Fruit fly (Drosophila melanogaster) whole organism, embryonic: ENCODE data around the gene Polr1D.
A peak's percentile ranks its signal among the peaks of the same experiment; 100 is the strongest.

ENCODE experiments used
- Ada2b ChIP-seq: fragments of 200-800 bp; sonication (Bioruptor generic); IDR thresholded peaks from 2 replicates; pipeline ENCODE4 v1.3.6; 2022; ENCODE audit warnings: missing biosample characterization, missing genetic modification characterization
- Bteb2 ChIP-seq: fragments of 200-800 bp; sonication (Bioruptor generic); optimal IDR thresholded peaks from 2 replicates; lab custom pipeline; 2016; ENCODE audit warnings: missing biosample characterization, missing genetic modification characterization
- CG10366 ChIP-seq: fragments of 200-800 bp; sonication (Bioruptor generic); IDR thresholded peaks from 2 replicates; pipeline ENCODE4 v1.3.6; 2022; ENCODE audit warnings: missing biosample characterization, missing genetic modification characterization
- CG10565 ChIP-seq: fragments of 200-800 bp; sonication (Bioruptor generic); optimal IDR thresholded peaks from 3 replicates; lab custom pipeline; 2016; ENCODE audit warnings: missing biosample characterization, mild to moderate bottlenecking, missing genetic modification characterization
- CG12071 ChIP-seq: fragments of 200-800 bp; sonication (Bioruptor generic); optimal IDR thresholded peaks from 3 replicates; lab custom pipeline; 2018; ENCODE audit warnings: missing biosample characterization, mild to moderate bottlenecking, missing genetic modification characterization
- CG13296 ChIP-seq: fragments of 200-800 bp; sonication (Bioruptor generic); optimal IDR thresholded peaks from 3 replicates; lab custom pipeline; 2018; ENCODE audit warnings: missing biosample characterization, mild to moderate bottlenecking, missing genetic modification characterization
- CG13424 ChIP-seq: fragments of 200-800 bp; sonication (Bioruptor generic); optimal IDR thresholded peaks from 2 replicates; lab custom pipeline; 2019; ENCODE audit warnings: missing biosample characterization, mild to moderate bottlenecking, missing genetic modification characterization, moderate library complexity
- CG14965 ChIP-seq: fragments of 200-800 bp; sonication (Bioruptor generic); optimal IDR thresholded peaks from 2 replicates; lab custom pipeline; 2016; ENCODE audit warnings: missing biosample characterization, missing genetic modification characterization, borderline replicate concordance
- CG18476 ChIP-seq: fragments of 200-800 bp; sonication (Bioruptor generic); optimal IDR thresholded peaks from 2 replicates; lab custom pipeline; 2016; ENCODE audit warnings: missing biosample characterization, mild to moderate bottlenecking, missing genetic modification characterization
- CG2129 ChIP-seq: fragments of 200-800 bp; sonication (Bioruptor generic); IDR thresholded peaks from 2 replicates; pipeline ENCODE4 v1.3.6; 2022; ENCODE audit warnings: missing biosample characterization, missing genetic modification characterization; ENCODE audit not compliant: partially characterized antibody
- CG32767 ChIP-seq: fragments of 200-800 bp; sonication (Bioruptor generic); IDR thresholded peaks from 2 replicates; pipeline ENCODE4 v1.3.6; 2022; ENCODE audit warnings: missing biosample characterization, missing genetic modification characterization
- CG33213 ChIP-seq: fragments of 200-800 bp; sonication (Bioruptor generic); optimal IDR thresholded peaks from 3 replicates; lab custom pipeline; 2016; ENCODE audit warnings: missing biosample characterization, missing genetic modification characterization
- CG34376 ChIP-seq: fragments of 200-800 bp; sonication (Bioruptor generic); optimal IDR thresholded peaks from 2 replicates; lab custom pipeline; 2018; ENCODE audit warnings: missing biosample characterization, mild to moderate bottlenecking, missing genetic modification characterization
- CG42726 ChIP-seq: fragments of 200-800 bp; sonication (Bioruptor generic); IDR thresholded peaks from 2 replicates; pipeline ENCODE4 v1.3.6; 2022; ENCODE audit warnings: missing biosample characterization, missing genetic modification characterization; ENCODE audit not compliant: partially characterized antibody
- CG6272 ChIP-seq: fragments of 200-800 bp; sonication (Bioruptor generic); IDR thresholded peaks from 2 replicates; pipeline ENCODE4 v1.3.6; 2022; ENCODE audit warnings: missing biosample characterization, missing genetic modification characterization
- CG6689 ChIP-seq: fragments of 200-800 bp; sonication (Bioruptor generic); IDR thresholded peaks from 2 replicates; pipeline ENCODE4 v1.3.6; 2022; ENCODE audit warnings: missing biosample characterization, missing genetic modification characterization
- CG6765 ChIP-seq: fragments of 200-800 bp; sonication (Bioruptor generic); optimal IDR thresholded peaks from 3 replicates; lab custom pipeline; 2017; ENCODE audit warnings: missing biosample characterization, mild to moderate bottlenecking, missing genetic modification characterization
- CG6791 ChIP-seq: fragments of 200-800 bp; sonication (Bioruptor generic); IDR thresholded peaks from 3 replicates; pipeline ENCODE4 v1.3.6; 2022; ENCODE audit warnings: missing biosample characterization, missing genetic modification characterization; ENCODE audit not compliant: partially characterized antibody
- CG7745 ChIP-seq: fragments of 200-800 bp; sonication (Bioruptor generic); optimal IDR thresholded peaks from 2 replicates; lab custom pipeline; 2018; ENCODE audit warnings: missing biosample characterization, mild to moderate bottlenecking, missing genetic modification characterization, moderate library complexity
- CG9932 ChIP-seq: fragments of 200-800 bp; sonication (Bioruptor generic); IDR thresholded peaks from 2 replicates; pipeline ENCODE4 v1.3.6; 2022; ENCODE audit warnings: missing biosample characterization, missing genetic modification characterization
- CHES-1-like ChIP-seq: fragments of 200-800 bp; sonication (Bioruptor generic); optimal IDR thresholded peaks from 2 replicates; lab custom pipeline; 2016; ENCODE audit warnings: missing biosample characterization, missing genetic modification characterization
- Dad ChIP-seq: fragments of 200-800 bp; sonication (Bioruptor generic); optimal IDR thresholded peaks from 3 replicates; lab custom pipeline; 2016; ENCODE audit warnings: missing biosample characterization, missing genetic modification characterization
- Dll ChIP-seq: fragments of 200-800 bp; sonication (Bioruptor generic); IDR thresholded peaks from 4 replicates; pipeline ENCODE4 v1.3.6; 2022; ENCODE audit warnings: missing biosample characterization, missing genetic modification characterization; ENCODE audit not compliant: partially characterized antibody
- E2f1 ChIP-seq: fragments of 200-800 bp; sonication (Bioruptor generic); IDR thresholded peaks from 2 replicates; pipeline ENCODE4 v1.3.6; 2022; ENCODE audit warnings: missing biosample characterization, missing genetic modification characterization
- HLHmδ ChIP-seq: fragments of 200-800 bp; sonication (Bioruptor generic); optimal IDR thresholded peaks from 2 replicates; lab custom pipeline; 2018; ENCODE audit warnings: missing biosample characterization, mild to moderate bottlenecking, missing genetic modification characterization, moderate library complexity
- Hsf ChIP-seq: fragments of 200-800 bp; sonication (Bioruptor generic); optimal IDR thresholded peaks from 3 replicates; lab custom pipeline; 2016; ENCODE audit warnings: missing biosample characterization, missing genetic modification characterization
- Med ChIP-seq: fragments of 200-800 bp; sonication (Bioruptor generic); peaks from one replicate; lab custom pipeline; 2016; ENCODE audit warnings: missing biosample characterization, missing genetic modification characterization, mild to moderate bottlenecking, inconsistent platforms, moderate library complexity
- Neu2 ChIP-seq: fragments of 200-800 bp; sonication (Bioruptor generic); optimal IDR thresholded peaks from 3 replicates; lab custom pipeline; 2016; ENCODE audit warnings: missing biosample characterization, missing genetic modification characterization, borderline replicate concordance
- Nf-YA ChIP-seq: fragments of 200-800 bp; sonication (Bioruptor generic); IDR thresholded peaks from 2 replicates; pipeline ENCODE4 v1.3.6; 2022; ENCODE audit warnings: missing biosample characterization, missing genetic modification characterization
- Oaz ChIP-seq: fragments of 200-800 bp; sonication (Bioruptor generic); IDR thresholded peaks from 2 replicates; pipeline ENCODE4 v1.3.6; 2022; ENCODE audit warnings: missing biosample characterization, missing genetic modification characterization
- Scr ChIP-seq: fragments of 200-800 bp; sonication (Bioruptor generic); IDR thresholded peaks from 2 replicates; pipeline ENCODE4 v1.3.6; 2022; ENCODE audit warnings: missing biosample characterization, missing genetic modification characterization; ENCODE audit not compliant: partially characterized antibody
- TFAM ChIP-seq: fragments of 200-800 bp; sonication (Bioruptor generic); optimal IDR thresholded peaks from 2 replicates; lab custom pipeline; 2017; ENCODE audit warnings: missing biosample characterization, missing genetic modification characterization, inconsistent platforms
- Taf1 ChIP-seq: fragments of 200-800 bp; sonication (Bioruptor generic); IDR thresholded peaks from 2 replicates; pipeline ENCODE4 v1.3.6; 2022; ENCODE audit warnings: missing biosample characterization, missing genetic modification characterization
- Usf ChIP-seq: fragments of 200-800 bp; sonication (Bioruptor generic); optimal IDR thresholded peaks from 2 replicates; lab custom pipeline; 2017; ENCODE audit warnings: missing genotype, missing biosample characterization, missing genetic modification characterization
- aop ChIP-seq: fragments of 200-800 bp; sonication (Bioruptor generic); IDR thresholded peaks from 2 replicates; pipeline ENCODE4 v1.3.6; 2022; ENCODE audit warnings: missing biosample characterization, missing genetic modification characterization
- ato ChIP-seq: fragments of 200-800 bp; sonication (Bioruptor generic); IDR thresholded peaks from 2 replicates; pipeline ENCODE4 v1.3.6; 2022; ENCODE audit warnings: missing biosample characterization, missing genetic modification characterization; ENCODE audit not compliant: partially characterized antibody
- bcd ChIP-seq: fragments of 200-800 bp; sonication (Bioruptor generic); optimal IDR thresholded peaks from 2 replicates; lab custom pipeline; 2017; ENCODE audit warnings: missing biosample characterization, mild to moderate bottlenecking, missing genetic modification characterization
- cg ChIP-seq: fragments of 200-800 bp; sonication (Bioruptor generic); optimal IDR thresholded peaks from 3 replicates; lab custom pipeline; 2019; ENCODE audit warnings: missing biosample characterization, mild to moderate bottlenecking, missing genetic modification characterization, moderate library complexity
- gcm2 ChIP-seq: fragments of 200-800 bp; sonication (Bioruptor generic); optimal IDR thresholded peaks from 2 replicates; lab custom pipeline; 2016; ENCODE audit warnings: missing biosample characterization, missing genetic modification characterization
- nau ChIP-seq: fragments of 200-800 bp; sonication (Bioruptor generic); optimal IDR thresholded peaks from 3 replicates; lab custom pipeline; 2017; ENCODE audit warnings: missing biosample characterization, mild to moderate bottlenecking, missing genetic modification characterization, missing genetic modification reagents
- org-1 ChIP-seq: fragments of 200-800 bp; sonication (Bioruptor generic); optimal IDR thresholded peaks from 2 replicates; lab custom pipeline; 2017; ENCODE audit warnings: missing biosample characterization, missing genetic modification characterization
- repo ChIP-seq: fragments of 200-800 bp; sonication (Bioruptor generic); optimal IDR thresholded peaks from 2 replicates; lab custom pipeline; 2016; ENCODE audit warnings: missing biosample characterization, missing genetic modification characterization
- sc ChIP-seq, 3 experiments: fragments of >200 bp in 2 of 3; fragments of 200-800 bp in 1 of 3; sonication (Bioruptor generic) in 1 of 3; optimal IDR thresholded peaks; 2 replicates in 2 of 3; 3 replicates in 1 of 3; lab custom pipeline; 2017; ENCODE audit warnings: mild to moderate bottlenecking in 1 of 3, missing biosample characterization in 1 of 3, missing genetic modification characterization in 1 of 3, missing genetic modification reagents in 1 of 3
- sisA ChIP-seq: fragments of 200-800 bp; sonication (Bioruptor generic); IDR thresholded peaks from 2 replicates; pipeline ENCODE4 v1.3.6; 2022; ENCODE audit warnings: missing biosample characterization, missing genetic modification characterization
- sug ChIP-seq: fragments of 200-800 bp; optimal IDR thresholded peaks from 2 replicates; lab custom pipeline; 2019; ENCODE audit warnings: missing biosample characterization, mild to moderate bottlenecking, missing genetic modification characterization, moderate library complexity
- trem ChIP-seq: fragments of 200-800 bp; optimal IDR thresholded peaks from 3 replicates; lab custom pipeline; 2019; ENCODE audit warnings: missing biosample characterization, mild to moderate bottlenecking, missing genetic modification characterization, moderate library complexity
- unc-4 ChIP-seq: fragments of 200-800 bp; sonication (Bioruptor generic); IDR thresholded peaks from 2 replicates; pipeline ENCODE4 v1.3.6; 2022; ENCODE audit warnings: missing biosample characterization, missing genetic modification characterization; ENCODE audit not compliant: partially characterized antibody
- unpg ChIP-seq: fragments of 200-800 bp; sonication (Bioruptor generic); optimal IDR thresholded peaks from 3 replicates; lab custom pipeline; 2018; ENCODE audit warnings: missing biosample characterization, mild to moderate bottlenecking, missing genetic modification characterization, moderate library complexity
- wor ChIP-seq: fragments of 200-800 bp; sonication (Bioruptor generic); IDR thresholded peaks from 2 replicates; pipeline ENCODE4 v1.3.6; 2022; ENCODE audit warnings: missing biosample characterization, missing genetic modification characterization

Gene Polr1D

dm6 chr2L:19131905-19132402, 3.1 kb downstream of the Polr1D start, which contains the start of the genes AsnRS and DCTN6-p27 (continued):
- peak; percentile 85 for TF ChIP-seq Dll (GFP tag; lab: Robert Waterston, UW)
- no peak for TF ChIP-seq CG6765 (GFP tag; lab: Kevin White, UChicago)
- TF ChIP-seq CG12071: no peak
- TF ChIP-seq trem: peak; percentile 68
- TF ChIP-seq CG6272 (GFP tag; lab: Robert Waterston, UW): peak; percentile 63; the same call in 1 of the 2 replicates
- no peak for TF ChIP-seq CG14965 (GFP tag; lab: Kevin White, UChicago)
- peak; percentile 95 for TF ChIP-seq Med (GFP tag; lab: Kevin White, UChicago)
- peak; percentile 62 for TF ChIP-seq CG13424 (tag; lab: Kevin White, UChicago)
- TF ChIP-seq nau: no peak
- TF ChIP-seq Hsf (GFP tag; lab: Kevin White, UChicago): peak; percentile 72
- TF ChIP-seq Neu2 (GFP tag; lab: Kevin White, UChicago): no peak
- no peak for TF ChIP-seq Oaz (GFP tag; lab: Robert Waterston, UW)
- peak; percentile 62 for TF ChIP-seq CG10366
- TF ChIP-seq Usf (GFP tag; lab: Kevin White, UChicago): peak; percentile 3
- TF ChIP-seq Nf-YA (GFP tag; lab: Robert Waterston, UW): no peak; the same call in 1 of the 2 replicates
- TF ChIP-seq sc (optimal IDR thresholded peaks at IDR 0.05; lab: Kevin White, UChicago): no peak
- TF ChIP-seq sc (GFP tag; optimal IDR thresholded peaks at IDR 0.05; lab: Kevin White, UChicago): no peak
- TF ChIP-seq org-1: no peak
- peak; percentile 43; the same call in 1 of the 2 replicates for TF ChIP-seq wor (GFP tag; lab: Robert Waterston, UW)
- TF ChIP-seq cg (GFP tag; lab: Kevin White, UChicago): no peak
- TF ChIP-seq Bteb2 (GFP tag; lab: Kevin White, UChicago): peak; percentile 74
- TF ChIP-seq CG34376: peak; percentile 46
- TF ChIP-seq CG9932 (GFP tag; lab: Robert Waterston, UW): peak; percentile 82
- peak; percentile 21 for TF ChIP-seq Dad (GFP tag; lab: Kevin White, UChicago)
- no peak for TF ChIP-seq CG32767
- peak; percentile 82 for TF ChIP-seq Scr (GFP tag; lab: Robert Waterston, UW)
- peak; percentile 84 for TF ChIP-seq sug
- no peak for TF ChIP-seq CG10565
- TF ChIP-seq aop (GFP tag; lab: Robert Waterston, UW): no peak
- TF ChIP-seq bcd (GFP tag; lab: Kevin White, UChicago): peak; percentile 67
- TF ChIP-seq CG2129 (GFP tag; lab: Robert Waterston, UW): peak; percentile 47
- peak; percentile 66 for TF ChIP-seq CG6791 (GFP tag; lab: Robert Waterston, UW)
- TF ChIP-seq Taf1: no peak
- peak; percentile 58 for TF ChIP-seq CG18476 (GFP tag; lab: Kevin White, UChicago)
- peak; percentile 49; the same call in 1 of the 2 replicates for TF ChIP-seq E2f1 (GFP tag; lab: Robert Waterston, UW)
- no peak for TF ChIP-seq HLHmδ (GFP tag; lab: Kevin White, UChicago)
- TF ChIP-seq unpg (GFP tag; lab: Kevin White, UChicago): peak; percentile 66
- TF ChIP-seq CHES-1-like: peak; percentile 36
- TF ChIP-seq TFAM (GFP tag; lab: Kevin White, UChicago): no peak
- peak; percentile 68 for TF ChIP-seq unc-4 (GFP tag; lab: Robert Waterston, UW)
- TF ChIP-seq Ada2b (GFP tag; lab: Robert Waterston, UW): peak; percentile 52
- TF ChIP-seq CG33213 (GFP tag; lab: Kevin White, UChicago): peak; percentile 18
- peak; percentile 49; the same call in 1 of the 2 replicates for TF ChIP-seq CG42726 (GFP tag; lab: Robert Waterston, UW)
- TF ChIP-seq CG13296 (GFP tag; lab: Kevin White, UChicago): peak; percentile 74
- 0 out of 2 replicates have a peak, but pooled peaks have one; percentile 6 for TF ChIP-seq ato
- TF ChIP-seq CG7745 (tag; lab: Kevin White, UChicago): no peak
- TF ChIP-seq sisA: peak; percentile 50
- TF ChIP-seq CG6689 (GFP tag; lab: Robert Waterston, UW): peak; percentile 59
- peak; percentile 9 for TF ChIP-seq repo (GFP tag; lab: Kevin White, UChicago)
- TF ChIP-seq gcm2 (GFP tag; lab: Kevin White, UChicago): peak; percentile 54
